Worm (Caenorhabditis elegans): ENCODE measurements around the gene C45G9.4.

ce11 chrIII:5068675-5069233 is 6.2 kb downstream of the C45G9.4 start, which contains the start of the genes C45G9.11 and C45G9.2:
- no peak for TF ChIP-seq nhr-77 (tag; optimal IDR thresholded peaks at IDR 0.05)
- no peak for TF ChIP-seq lin-39 (tag; optimal IDR thresholded peaks at IDR 0.05)
- peak; percentile 11 for TF ChIP-seq lin-11 (tag; optimal IDR thresholded peaks at IDR 0.05)
- no peak for TF ChIP-seq fos-1 (tag; optimal IDR thresholded peaks at IDR 0.05)
- TF ChIP-seq gmeb-1 (tag; optimal IDR thresholded peaks at IDR 0.05) = peak; percentile 94
- no peak for TF ChIP-seq unc-62 (GFP tag; optimal IDR thresholded peaks at IDR 0.05)
- TF ChIP-seq snpc-4 (tag; optimal IDR thresholded peaks at IDR 0.05) = peak; percentile 42
